Worm (Caenorhabditis elegans) whole organism, midembryonic: ENCODE measurements around the gene F20D6.1.

Source experiments
- T22C8.4 ChIP-seq: fragments of 200-800 bp; sonication (Bioruptor generic); IDR thresholded peaks from 2 replicates; pipeline ENCODE4 v1.3.6; 2022; ENCODE audit warnings: missing genetic modification characterization, missing compliant biosample characterization
- cog-1 ChIP-seq: sonication (generic microtip); optimal IDR thresholded peaks from 2 replicates; lab custom pipeline; 2016; ENCODE audit warnings: missing genetic modification characterization, missing compliant biosample characterization
- flt-1 ChIP-seq: fragments of 200-800 bp; sonication (Bioruptor generic); IDR thresholded peaks from 2 replicates; pipeline ENCODE4 v1.3.6; 2022; ENCODE audit warnings: missing genetic modification characterization, missing compliant biosample characterization
- klf-2 ChIP-seq: fragments of 200-800 bp; sonication (Bioruptor generic); conservative IDR thresholded peaks from 2 replicates; pipeline ENCODE4 v1.3.6; 2022; ENCODE audit warnings: missing genetic modification reagents, missing genetic modification characterization, missing compliant biosample characterization
- med-1 ChIP-seq: sonication (generic microtip); optimal IDR thresholded peaks from 2 replicates; lab custom pipeline; 2017; ENCODE audit warnings: missing genetic modification characterization, mild to moderate bottlenecking, missing compliant biosample characterization, antibody characterized with exemption, missing genetic modification reagents; ENCODE audit not compliant: insufficient read depth
- ref-1 ChIP-seq: fragments of 200-800 bp; sonication (Bioruptor generic); conservative IDR thresholded peaks from 2 replicates; pipeline ENCODE4 v1.3.6; 2022; ENCODE audit warnings: missing genetic modification reagents, missing genetic modification characterization, missing compliant biosample characterization
- tab-1 ChIP-seq: fragments of 200-800 bp; sonication (Bioruptor generic); IDR thresholded peaks from 2 replicates; pipeline ENCODE4 v1.3.6; 2022; ENCODE audit warnings: missing genetic modification characterization, missing compliant biosample characterization
- ztf-23 ChIP-seq: fragments of 200-800 bp; sonication (Bioruptor generic); IDR thresholded peaks from 2 replicates; pipeline ENCODE4 v1.3.6; 2022; ENCODE audit warnings: missing genetic modification reagents, missing genetic modification characterization, missing compliant biosample characterization
- ztf-29 ChIP-seq: fragments of 200-800 bp; sonication (Bioruptor generic); IDR thresholded peaks from 2 replicates; pipeline ENCODE4 v1.3.6; 2022; ENCODE audit warnings: missing genetic modification reagents, missing genetic modification characterization, missing compliant biosample characterization

DNA sequence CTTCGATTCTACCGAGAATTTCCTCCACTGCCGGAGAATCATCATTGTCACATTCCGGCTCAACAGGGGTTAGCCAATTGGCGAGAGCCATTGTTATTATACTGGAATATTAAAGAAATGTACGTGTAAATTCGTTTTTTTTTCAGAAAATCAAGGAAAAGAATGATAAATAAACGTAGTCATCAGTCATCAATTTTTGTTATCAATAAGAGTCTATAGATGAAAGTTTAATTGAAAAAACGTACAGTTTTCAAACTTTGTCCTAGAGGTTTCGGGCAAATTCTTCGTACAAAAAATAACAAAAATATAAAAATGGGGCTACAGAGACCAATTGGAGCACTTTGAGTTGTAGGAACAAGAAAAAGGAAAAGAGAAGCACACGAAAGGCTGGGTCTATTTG lies 8.5 kb downstream of the F20D6.1 start, which contains the start of gene F20D6.11:
- TF ChIP-seq tab-1 (no peak), klf-2 (no peak), flt-1 (GFP tag; lab: Robert Waterston, UW) (no peak), ztf-29 (GFP tag; lab: Robert Waterston, UW) (no peak), med-1 (GFP tag; lab: Kevin White, UChicago) (no peak), cog-1 (tag; lab: Kevin White, UChicago) (no peak), T22C8.4 (no peak), ztf-23 (no peak), ref-1 (GFP tag; lab: Robert Waterston, UW) (no peak)
